Fruit fly (Drosophila melanogaster) Kc167 (cell line): Measurements from ENCODE around the gene CG43082.

ENCODE experiments used
- Sin3A ChIP-seq: fragments of >200 bp; optimal IDR thresholded peaks from 2 replicates; lab custom pipeline; 2018; ENCODE audit warnings: missing external identifiers
- insv ChIP-seq: fragments of >200 bp; optimal IDR thresholded peaks from 3 replicates; lab custom pipeline; 2018; ENCODE audit warnings: missing external identifiers
- psq ChIP-seq: fragments of >200 bp; optimal IDR thresholded peaks from 2 replicates; lab custom pipeline; 2017; ENCODE audit warnings: missing external identifiers

- TF ChIP-seq insv: no peak
- TF ChIP-seq psq: no peak
- no peak for TF ChIP-seq Sin3A
Measured at dm6 chr3L:15649561-15649960, 12.1 kb upstream of the CG43082 start, which contains the start of the genes Eig71Ea and Eig71Eb.
